Fruit fly (Drosophila melanogaster) whole organism: Measurements from ENCODE around the gene Gdh.

Experiments
- CG8478 ChIP-seq: fragments of >200 bp; optimal IDR thresholded peaks from 2 replicates; lab custom pipeline; 2018; ENCODE audit warnings: inconsistent platforms
- pan ChIP-seq: fragments of >200 bp; optimal IDR thresholded peaks from 2 replicates; lab custom pipeline; 2017
- psq ChIP-seq: fragments of >200 bp; optimal IDR thresholded peaks from 2 replicates; lab custom pipeline; 2017

DNA sequence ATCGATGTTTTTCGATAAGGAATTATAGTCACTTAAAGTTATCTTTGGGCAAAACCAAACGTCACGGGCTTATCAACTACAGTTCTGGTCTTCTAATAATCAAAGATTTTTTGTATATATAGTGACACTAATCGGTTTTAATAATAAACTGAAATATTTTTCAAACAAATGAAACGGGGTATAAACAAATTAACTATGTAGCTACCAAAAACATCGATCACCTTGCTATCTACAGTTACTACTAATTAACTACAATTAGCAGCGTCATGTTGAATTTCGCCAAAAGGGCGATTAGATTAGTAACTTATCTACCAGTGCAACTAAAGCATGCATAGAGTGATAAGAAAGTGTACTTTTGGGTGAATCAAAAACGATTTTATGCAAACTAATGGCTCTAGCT is 48.5 kb upstream of the Gdh start:
- TF ChIP-seq CG8478 (lab: Kevin White, UChicago), result no peak
- no peak for TF ChIP-seq pan (lab: Kevin White, UChicago)
- TF ChIP-seq psq (lab: Kevin White, UChicago), result no peak
